Worm (Caenorhabditis elegans) whole organism, L1 larva: ENCODE results near the gene Y79H2A.4.

Source experiments
- ama-1 ChIP-seq: fragments of 150-350 bp; optimal IDR thresholded peaks from 2 replicates; lab custom pipeline; 2014
- efl-1 ChIP-seq, 4 experiments: fragments of 150-350 bp; optimal IDR thresholded peaks in 3 of 4; peaks in 1 of 4; 1 replicate in 1 of 4; 2 replicates in 3 of 4; lab custom pipeline; 2014; ENCODE audit warnings: missing biosample characterization in 2 of 4, missing genetic modification characterization in 2 of 4, missing genetic modification reagents in 2 of 4
- elt-2 ChIP-seq: sonication (generic microtip); optimal IDR thresholded peaks from 2 replicates; lab custom pipeline; 2016; ENCODE audit warnings: missing genetic modification characterization, mild to moderate bottlenecking, inconsistent platforms, missing compliant biosample characterization, missing genetic modification reagents
- fkh-10 ChIP-seq: sonication (generic microtip); optimal IDR thresholded peaks from 2 replicates; lab custom pipeline; 2017; ENCODE audit warnings: missing biosample characterization, missing genetic modification reagents, missing genetic modification characterization
- lir-3 ChIP-seq: sonication (generic microtip); optimal IDR thresholded peaks from 2 replicates; lab custom pipeline; 2016; ENCODE audit warnings: mild to moderate bottlenecking, missing genetic modification characterization, moderate library complexity, missing compliant biosample characterization; ENCODE audit not compliant: poor library complexity
- nhr-237 ChIP-seq: fragments of 150-350 bp; optimal IDR thresholded peaks from 2 replicates; lab custom pipeline; 2014; ENCODE audit warnings: missing biosample characterization, missing genetic modification characterization
- nhr-77 ChIP-seq: fragments of 150-350 bp; optimal IDR thresholded peaks from 2 replicates; lab custom pipeline; 2014; ENCODE audit warnings: missing biosample characterization, missing genetic modification characterization
- skn-1 ChIP-seq: fragments of 150-350 bp; optimal IDR thresholded peaks from 2 replicates; lab custom pipeline; 2014; ENCODE audit warnings: missing biosample characterization, missing genetic modification characterization
- unc-86 ChIP-seq: sonication (generic microtip); optimal IDR thresholded peaks from 2 replicates; lab custom pipeline; 2016; ENCODE audit warnings: missing genetic modification characterization, missing compliant biosample characterization
- ztf-11 ChIP-seq, 2 experiments: sonication (generic microtip); optimal IDR thresholded peaks; 2 replicates each; lab custom pipeline; 2016 to 2017; ENCODE audit warnings: missing genetic modification characterization in 2 of 2, missing biosample characterization in 1 of 2, missing compliant biosample characterization in 1 of 2

DNA sequence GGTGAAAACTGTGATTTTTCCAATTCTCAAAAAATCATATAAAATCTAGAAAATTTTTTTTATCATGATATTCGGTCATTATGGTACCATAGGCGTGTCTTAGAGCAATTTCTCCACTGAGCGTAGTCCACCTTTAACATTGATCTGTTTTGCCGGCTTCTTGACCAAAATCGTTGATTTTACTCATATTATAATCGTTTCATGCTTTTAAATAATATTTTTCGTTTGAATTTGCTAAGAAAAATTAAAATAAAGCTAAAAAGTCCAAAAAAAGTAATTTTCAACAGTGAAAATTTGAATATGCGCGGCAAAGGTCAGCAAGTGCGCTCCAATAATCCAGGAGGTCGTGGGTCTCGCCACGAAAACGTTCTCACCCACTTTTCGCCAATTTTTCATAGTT lies at the start of gene Y79H2A.4:
- TF ChIP-seq elt-2 (tag; lab: Kevin White, UChicago) = no peak
- no peak for TF ChIP-seq ama-1 (lab: Kevin White, UChicago)
- TF ChIP-seq unc-86 (tag; lab: Kevin White, UChicago) = no peak
- no peak for TF ChIP-seq lir-3 (tag; lab: Kevin White, UChicago)
- no peak for TF ChIP-seq ztf-11 (tag; optimal IDR thresholded peaks at IDR 0.05; lab: Kevin White, UChicago)
- no peak for TF ChIP-seq nhr-237
- no peak for TF ChIP-seq nhr-77
- TF ChIP-seq skn-1 (tag; lab: Kevin White, UChicago) = no peak
- TF ChIP-seq fkh-10 (GFP tag; lab: Kevin White, UChicago) = no peak
- no peak for TF ChIP-seq efl-1 (optimal IDR thresholded peaks at IDR 0.05; lab: Kevin White, UChicago)
- TF ChIP-seq efl-1 (GFP tag; optimal IDR thresholded peaks at IDR 0.05 in 1 of 2; lab: Kevin White, UChicago) = no peak
